Worm (Caenorhabditis elegans) whole organism, L3 larva: ENCODE data around the gene Y37E11AL.2.

Source experiments
- R02D3.7 ChIP-seq: fragments of 150-350 bp; optimal IDR thresholded peaks from 2 replicates; lab custom pipeline; 2014; ENCODE audit warnings: missing biosample characterization, missing genetic modification characterization
- ZK546.5 ChIP-seq: sonication (generic microtip); optimal IDR thresholded peaks from 2 replicates; lab custom pipeline; 2017; ENCODE audit warnings: missing biosample characterization, missing genetic modification characterization
- aly-2 ChIP-seq: fragments of 150-350 bp; optimal IDR thresholded peaks from 2 replicates; lab custom pipeline; 2014; ENCODE audit warnings: missing biosample characterization, missing genetic modification characterization
- ama-1 ChIP-seq: fragments of 150-350 bp; optimal IDR thresholded peaks from 2 replicates; lab custom pipeline; 2018
- ceh-16 ChIP-seq: sonication (generic microtip); optimal IDR thresholded peaks from 2 replicates; lab custom pipeline; 2017; ENCODE audit warnings: missing biosample characterization, missing genetic modification characterization
- ceh-28 ChIP-seq: fragments of 150-350 bp; optimal IDR thresholded peaks from 2 replicates; lab custom pipeline; 2014; ENCODE audit warnings: missing biosample characterization, missing genetic modification reagents, missing genetic modification characterization
- ceh-82 ChIP-seq: fragments of 150-350 bp; optimal IDR thresholded peaks from 2 replicates; lab custom pipeline; 2014; ENCODE audit warnings: missing biosample characterization, missing genetic modification characterization
- ceh-9 ChIP-seq: sonication (generic microtip); optimal IDR thresholded peaks from 2 replicates; lab custom pipeline; 2018; ENCODE audit warnings: missing biosample characterization, missing genetic modification characterization
- daf-12 ChIP-seq: fragments of 150-350 bp; optimal IDR thresholded peaks from 2 replicates; lab custom pipeline; 2014; ENCODE audit warnings: missing biosample characterization, missing genetic modification reagents, missing genetic modification characterization
- egl-27 ChIP-seq: sonication (generic microtip); optimal IDR thresholded peaks from 4 replicates; lab custom pipeline; 2017; ENCODE audit warnings: missing biosample characterization, missing genetic modification reagents, missing genetic modification characterization
- egl-5 ChIP-seq: fragments of 150-350 bp; optimal IDR thresholded peaks from 2 replicates; lab custom pipeline; 2017; ENCODE audit warnings: missing biosample characterization, missing genetic modification reagents, missing genetic modification characterization, inconsistent platforms
- elt-1 ChIP-seq: fragments of 150-350 bp; optimal IDR thresholded peaks from 2 replicates; lab custom pipeline; 2014; ENCODE audit warnings: missing biosample characterization, missing genetic modification characterization
- elt-2 ChIP-seq: sonication (generic microtip); optimal IDR thresholded peaks from 2 replicates; lab custom pipeline; 2016; ENCODE audit warnings: missing genetic modification reagents, mild to moderate bottlenecking, missing genetic modification characterization, missing compliant biosample characterization
- elt-3 ChIP-seq, 3 experiments: fragments of 150-350 bp in 1 of 3; sonication (generic microtip) in 2 of 3; optimal IDR thresholded peaks; 2 replicates in 2 of 3; 4 replicates in 1 of 3; lab custom pipeline; 2014 to 2017; ENCODE audit warnings: missing biosample characterization in 3 of 3, missing genetic modification characterization in 3 of 3
- eor-1 ChIP-seq, 2 experiments: fragments of 150-350 bp; optimal IDR thresholded peaks; 2 replicates each; lab custom pipeline; 2014 to 2018; ENCODE audit warnings: missing biosample characterization in 2 of 2, missing genetic modification characterization in 2 of 2
- fkh-10 ChIP-seq: sonication (generic microtip); optimal IDR thresholded peaks from 2 replicates; lab custom pipeline; 2017; ENCODE audit warnings: missing biosample characterization, missing genetic modification reagents, missing genetic modification characterization
- fkh-2 ChIP-seq: fragments of 150-350 bp; optimal IDR thresholded peaks from 2 replicates; lab custom pipeline; 2014; ENCODE audit warnings: missing biosample characterization, missing genetic modification reagents, missing genetic modification characterization
- fos-1 ChIP-seq: fragments of 150-350 bp; optimal IDR thresholded peaks from 2 replicates; lab custom pipeline; 2014; ENCODE audit warnings: missing biosample characterization, missing genetic modification characterization
- hmg-11 ChIP-seq: sonication (generic microtip); optimal IDR thresholded peaks from 2 replicates; lab custom pipeline; 2016; ENCODE audit warnings: missing genetic modification characterization, missing compliant biosample characterization
- jun-1 ChIP-seq: fragments of 150-350 bp; optimal IDR thresholded peaks from 2 replicates; lab custom pipeline; 2014; ENCODE audit warnings: missing biosample characterization, missing genetic modification reagents, missing genetic modification characterization
- lin-15B ChIP-seq: fragments of 150-350 bp; optimal IDR thresholded peaks from 2 replicates; lab custom pipeline; 2014; ENCODE audit warnings: missing biosample characterization, missing genetic modification characterization
- lin-39 ChIP-seq: fragments of 150-350 bp; optimal IDR thresholded peaks from 2 replicates; lab custom pipeline; 2018; ENCODE audit warnings: missing biosample characterization, missing genetic modification reagents, missing genetic modification characterization
- lsy-12 ChIP-seq: sonication (generic microtip); optimal IDR thresholded peaks from 2 replicates; lab custom pipeline; 2016; ENCODE audit warnings: mild to moderate bottlenecking, missing genetic modification characterization, missing compliant biosample characterization
- mdl-1 ChIP-seq: fragments of 150-350 bp; optimal IDR thresholded peaks from 2 replicates; lab custom pipeline; 2014; ENCODE audit warnings: missing biosample characterization, missing genetic modification characterization
- mml-1 ChIP-seq: fragments of 150-350 bp; sonication (generic microtip); optimal IDR thresholded peaks from 3 replicates; lab custom pipeline; 2014; ENCODE audit warnings: missing biosample characterization, missing genetic modification characterization
- nfya-1 ChIP-seq: sonication (generic microtip); optimal IDR thresholded peaks from 2 replicates; lab custom pipeline; 2017; ENCODE audit warnings: missing genetic modification characterization, mild to moderate bottlenecking, missing compliant biosample characterization, antibody characterized with exemption, moderate library complexity; ENCODE audit not compliant: insufficient read depth
- nhr-11 ChIP-seq: fragments of 150-350 bp; optimal IDR thresholded peaks from 2 replicates; lab custom pipeline; 2014; ENCODE audit warnings: missing biosample characterization, missing genetic modification characterization
- nhr-12 ChIP-seq: fragments of 150-350 bp; optimal IDR thresholded peaks from 2 replicates; lab custom pipeline; 2014; ENCODE audit warnings: missing biosample characterization, missing genetic modification characterization
- nhr-23 ChIP-seq: fragments of 150-350 bp; optimal IDR thresholded peaks from 2 replicates; lab custom pipeline; 2014; ENCODE audit warnings: missing biosample characterization, missing genetic modification reagents, missing genetic modification characterization
- nhr-237 ChIP-seq: fragments of 150-350 bp; optimal IDR thresholded peaks from 2 replicates; lab custom pipeline; 2014; ENCODE audit warnings: missing biosample characterization, missing genetic modification characterization
- nhr-25 ChIP-seq: sonication (generic microtip); optimal IDR thresholded peaks from 2 replicates; lab custom pipeline; 2017; ENCODE audit warnings: missing biosample characterization, missing genetic modification characterization
- nhr-28 ChIP-seq: fragments of 150-350 bp; optimal IDR thresholded peaks from 2 replicates; lab custom pipeline; 2014; ENCODE audit warnings: missing biosample characterization, missing genetic modification characterization
- nhr-43 ChIP-seq: sonication (generic microtip); optimal IDR thresholded peaks from 2 replicates; lab custom pipeline; 2016; ENCODE audit warnings: mild to moderate bottlenecking, missing genetic modification characterization, missing compliant biosample characterization; ENCODE audit not compliant: poor library complexity, severe bottlenecking
- nhr-67 ChIP-seq: fragments of 150-350 bp; optimal IDR thresholded peaks from 2 replicates; lab custom pipeline; 2014; ENCODE audit warnings: missing biosample characterization, missing genetic modification characterization
- nhr-76 ChIP-seq: fragments of 150-350 bp; sonication (generic microtip); optimal IDR thresholded peaks from 5 replicates; lab custom pipeline; 2014; ENCODE audit warnings: missing biosample characterization, missing genetic modification characterization
- nhr-77 ChIP-seq: fragments of 150-350 bp; optimal IDR thresholded peaks from 2 replicates; lab custom pipeline; 2014; ENCODE audit warnings: missing biosample characterization, missing genetic modification characterization
- pha-4 ChIP-seq: fragments of 150-350 bp; optimal IDR thresholded peaks from 2 replicates; lab custom pipeline; 2014; ENCODE audit warnings: missing biosample characterization, missing genetic modification reagents, missing genetic modification characterization
- pqm-1 ChIP-seq: fragments of 150-350 bp; optimal IDR thresholded peaks from 2 replicates; lab custom pipeline; 2017; ENCODE audit warnings: missing biosample characterization, missing genetic modification characterization, inconsistent platforms
- sea-2 ChIP-seq: fragments of 150-350 bp; sonication (generic microtip); optimal IDR thresholded peaks from 4 replicates; lab custom pipeline; 2014; ENCODE audit warnings: missing biosample characterization, missing genetic modification reagents, missing genetic modification characterization
- skn-1 ChIP-seq: fragments of 150-350 bp; optimal IDR thresholded peaks from 2 replicates; lab custom pipeline; 2014; ENCODE audit warnings: missing biosample characterization, missing genetic modification characterization
- snpc-4 ChIP-seq: fragments of 150-350 bp; optimal IDR thresholded peaks from 2 replicates; lab custom pipeline; 2014; ENCODE audit warnings: missing biosample characterization, missing genetic modification characterization
- tbx-2 ChIP-seq: sonication (generic microtip); optimal IDR thresholded peaks from 2 replicates; lab custom pipeline; 2016; ENCODE audit warnings: mild to moderate bottlenecking, missing genetic modification characterization, missing compliant biosample characterization
- unc-39 ChIP-seq: sonication (generic microtip); optimal IDR thresholded peaks from 4 replicates; lab custom pipeline; 2017; ENCODE audit warnings: missing biosample characterization, missing genetic modification characterization
- unc-62 ChIP-seq: fragments of 150-350 bp; sonication (generic microtip); optimal IDR thresholded peaks from 4 replicates; lab custom pipeline; 2014; ENCODE audit warnings: missing biosample characterization, missing genetic modification reagents, missing genetic modification characterization
- zag-1 ChIP-seq: fragments of 150-350 bp; optimal IDR thresholded peaks from 2 replicates; lab custom pipeline; 2014; ENCODE audit warnings: missing biosample characterization, missing genetic modification characterization
- ztf-11 ChIP-seq: fragments of 150-350 bp; optimal IDR thresholded peaks from 2 replicates; lab custom pipeline; 2014; ENCODE audit warnings: missing biosample characterization, missing genetic modification characterization
- ztf-4 ChIP-seq: fragments of 150-350 bp; optimal IDR thresholded peaks from 2 replicates; lab custom pipeline; 2014; ENCODE audit warnings: missing biosample characterization, missing genetic modification characterization

The Y37E11AL.2 gene

ce11 chrIV:3652784-3653383 is 45.4 kb upstream of the Y37E11AL.2 start:
- no peak for TF ChIP-seq egl-5 (tag; lab: Kevin White, UChicago)
- no peak for TF ChIP-seq nhr-23 (tag; lab: Kevin White, UChicago)
- no peak for TF ChIP-seq elt-2 (tag; lab: Kevin White, UChicago)
- no peak for TF ChIP-seq nhr-76 (tag; lab: Kevin White, UChicago)

- no peak for TF ChIP-seq fkh-10 (GFP tag; lab: Kevin White, UChicago)
- no peak for TF ChIP-seq snpc-4 (tag; lab: Kevin White, UChicago)
- TF ChIP-seq jun-1 (tag; lab: Kevin White, UChicago), result peak; percentile 62
- TF ChIP-seq nhr-12 (tag; lab: Kevin White, UChicago), result no peak
- no peak for TF ChIP-seq nhr-77 (tag; lab: Kevin White, UChicago)
- peak in 2 of 3 experiments; percentile 22 to 64 for TF ChIP-seq elt-3 (tag; optimal IDR thresholded peaks at IDR 0.05; lab: Kevin White, UChicago)
- TF ChIP-seq pqm-1 (tag; lab: Kevin White, UChicago), result peak; percentile 37
- no peak for TF ChIP-seq nhr-11
- peak; percentile 47 for TF ChIP-seq pha-4
- no peak for TF ChIP-seq hmg-11
- TF ChIP-seq ceh-16 (tag; lab: Kevin White, UChicago), result no peak
- TF ChIP-seq sea-2 (GFP tag; lab: Kevin White, UChicago), result no peak
- TF ChIP-seq egl-27, result no peak
- TF ChIP-seq ceh-82 (tag; lab: Kevin White, UChicago), result no peak
- peak; percentile 7 for TF ChIP-seq mml-1
- peak; percentile 96 for TF ChIP-seq nhr-43 (tag; lab: Kevin White, UChicago)
- TF ChIP-seq mdl-1 (tag; lab: Kevin White, UChicago), result peak; percentile 54
- no peak for TF ChIP-seq fos-1 (tag; lab: Kevin White, UChicago)
- no peak for TF ChIP-seq ztf-4
- TF ChIP-seq ceh-9, result no peak
- TF ChIP-seq nhr-23 (tag; lab: Kevin White, UChicago), result peak; percentile 82
- no peak for TF ChIP-seq fkh-2
- no peak for TF ChIP-seq zag-1 (tag; lab: Kevin White, UChicago)
- TF ChIP-seq lin-15B (tag; lab: Kevin White, UChicago), result no peak
- no peak for TF ChIP-seq nhr-76 (tag; lab: Kevin White, UChicago)
- peak; percentile 64 for TF ChIP-seq lsy-12 (tag; lab: Kevin White, UChicago)
- TF ChIP-seq unc-39 (tag; lab: Kevin White, UChicago), result no peak
- no peak for TF ChIP-seq lin-39
- TF ChIP-seq egl-5 (tag; lab: Kevin White, UChicago), result no peak
- peak; percentile 57 for TF ChIP-seq nfya-1 (tag; lab: Kevin White, UChicago)
- peak; percentile 5 for TF ChIP-seq tbx-2 (tag; lab: Kevin White, UChicago)
- TF ChIP-seq nhr-67 (tag; lab: Kevin White, UChicago), result no peak
- TF ChIP-seq ama-1 (lab: Kevin White, UChicago), result peak; percentile 65
- peak; percentile 27 for TF ChIP-seq R02D3.7 (tag; lab: Kevin White, UChicago)
- TF ChIP-seq skn-1 (tag; lab: Kevin White, UChicago), result no peak
- no peak for TF ChIP-seq aly-2 (tag; lab: Kevin White, UChicago)
- TF ChIP-seq nhr-25 (tag; lab: Kevin White, UChicago), result peak; percentile 68
- no peak for TF ChIP-seq nhr-28 (tag; lab: Kevin White, UChicago)
- TF ChIP-seq eor-1 (tag; optimal IDR thresholded peaks at IDR 0.05; lab: Kevin White, UChicago), result no peak
- no peak for TF ChIP-seq ztf-11 (tag; lab: Kevin White, UChicago)
- peak; percentile 56 for TF ChIP-seq elt-2 (tag; lab: Kevin White, UChicago)
- TF ChIP-seq nhr-237 (tag; lab: Kevin White, UChicago), result no peak
- no peak for TF ChIP-seq ZK546.5 (tag; lab: Kevin White, UChicago)
- TF ChIP-seq elt-1 (tag; lab: Kevin White, UChicago), result no peak
- peak; percentile 47 for TF ChIP-seq ceh-28 (tag; lab: Kevin White, UChicago)
- no peak for TF ChIP-seq daf-12 (tag; lab: Kevin White, UChicago)
- TF ChIP-seq unc-62 (GFP tag; lab: Kevin White, UChicago), result no peak
These were observed 44.9 kb upstream of the Y37E11AL.2 start for ce11 chrIV:3653420-3653823.
